Worm (Caenorhabditis elegans) whole organism, L3 larva: ENCODE measurements around the gene Y70C5A.3.

Experiments used
- R02D3.7 ChIP-seq: fragments of 150-350 bp; optimal IDR thresholded peaks from 2 replicates; lab custom pipeline; 2014; ENCODE audit warnings: missing biosample characterization, missing genetic modification characterization
- ZK546.5 ChIP-seq: sonication (generic microtip); optimal IDR thresholded peaks from 2 replicates; lab custom pipeline; 2017; ENCODE audit warnings: missing biosample characterization, missing genetic modification characterization
- ama-1 ChIP-seq: fragments of 150-350 bp; optimal IDR thresholded peaks from 2 replicates; lab custom pipeline; 2018
- ceh-16 ChIP-seq: sonication (generic microtip); optimal IDR thresholded peaks from 2 replicates; lab custom pipeline; 2017; ENCODE audit warnings: missing biosample characterization, missing genetic modification characterization
- ceh-28 ChIP-seq: fragments of 150-350 bp; optimal IDR thresholded peaks from 2 replicates; lab custom pipeline; 2014; ENCODE audit warnings: missing biosample characterization, missing genetic modification reagents, missing genetic modification characterization
- ceh-82 ChIP-seq: fragments of 150-350 bp; optimal IDR thresholded peaks from 2 replicates; lab custom pipeline; 2014; ENCODE audit warnings: missing biosample characterization, missing genetic modification characterization
- ceh-9 ChIP-seq: sonication (generic microtip); optimal IDR thresholded peaks from 2 replicates; lab custom pipeline; 2018; ENCODE audit warnings: missing biosample characterization, missing genetic modification characterization
- daf-12 ChIP-seq: fragments of 150-350 bp; optimal IDR thresholded peaks from 2 replicates; lab custom pipeline; 2014; ENCODE audit warnings: missing biosample characterization, missing genetic modification reagents, missing genetic modification characterization
- egl-27 ChIP-seq: sonication (generic microtip); optimal IDR thresholded peaks from 4 replicates; lab custom pipeline; 2017; ENCODE audit warnings: missing biosample characterization, missing genetic modification reagents, missing genetic modification characterization
- egl-5 ChIP-seq: fragments of 150-350 bp; optimal IDR thresholded peaks from 2 replicates; lab custom pipeline; 2017; ENCODE audit warnings: missing biosample characterization, missing genetic modification reagents, missing genetic modification characterization, inconsistent platforms
- elt-1 ChIP-seq: fragments of 150-350 bp; optimal IDR thresholded peaks from 2 replicates; lab custom pipeline; 2014; ENCODE audit warnings: missing biosample characterization, missing genetic modification characterization
- elt-3 ChIP-seq, 3 experiments: fragments of 150-350 bp in 1 of 3; sonication (generic microtip) in 2 of 3; optimal IDR thresholded peaks; 2 replicates in 2 of 3; 4 replicates in 1 of 3; lab custom pipeline; 2014 to 2017; ENCODE audit warnings: missing biosample characterization in 3 of 3, missing genetic modification characterization in 3 of 3
- fkh-2 ChIP-seq: fragments of 150-350 bp; optimal IDR thresholded peaks from 2 replicates; lab custom pipeline; 2014; ENCODE audit warnings: missing biosample characterization, missing genetic modification reagents, missing genetic modification characterization
- fos-1 ChIP-seq: fragments of 150-350 bp; optimal IDR thresholded peaks from 2 replicates; lab custom pipeline; 2014; ENCODE audit warnings: missing biosample characterization, missing genetic modification characterization
- hmg-11 ChIP-seq: sonication (generic microtip); optimal IDR thresholded peaks from 2 replicates; lab custom pipeline; 2016; ENCODE audit warnings: missing genetic modification characterization, missing compliant biosample characterization
- lin-15B ChIP-seq: fragments of 150-350 bp; optimal IDR thresholded peaks from 2 replicates; lab custom pipeline; 2014; ENCODE audit warnings: missing biosample characterization, missing genetic modification characterization
- lsy-12 ChIP-seq: sonication (generic microtip); optimal IDR thresholded peaks from 2 replicates; lab custom pipeline; 2016; ENCODE audit warnings: mild to moderate bottlenecking, missing genetic modification characterization, missing compliant biosample characterization
- mdl-1 ChIP-seq: fragments of 150-350 bp; optimal IDR thresholded peaks from 2 replicates; lab custom pipeline; 2014; ENCODE audit warnings: missing biosample characterization, missing genetic modification characterization
- mml-1 ChIP-seq: fragments of 150-350 bp; sonication (generic microtip); optimal IDR thresholded peaks from 3 replicates; lab custom pipeline; 2014; ENCODE audit warnings: missing biosample characterization, missing genetic modification characterization
- nhr-11 ChIP-seq: fragments of 150-350 bp; optimal IDR thresholded peaks from 2 replicates; lab custom pipeline; 2014; ENCODE audit warnings: missing biosample characterization, missing genetic modification characterization
- nhr-12 ChIP-seq: fragments of 150-350 bp; optimal IDR thresholded peaks from 2 replicates; lab custom pipeline; 2014; ENCODE audit warnings: missing biosample characterization, missing genetic modification characterization
- nhr-43 ChIP-seq: sonication (generic microtip); optimal IDR thresholded peaks from 2 replicates; lab custom pipeline; 2016; ENCODE audit warnings: mild to moderate bottlenecking, missing genetic modification characterization, missing compliant biosample characterization; ENCODE audit not compliant: poor library complexity, severe bottlenecking
- nhr-76 ChIP-seq: fragments of 150-350 bp; sonication (generic microtip); optimal IDR thresholded peaks from 5 replicates; lab custom pipeline; 2014; ENCODE audit warnings: missing biosample characterization, missing genetic modification characterization
- nhr-77 ChIP-seq: fragments of 150-350 bp; optimal IDR thresholded peaks from 2 replicates; lab custom pipeline; 2014; ENCODE audit warnings: missing biosample characterization, missing genetic modification characterization
- sea-2 ChIP-seq: fragments of 150-350 bp; sonication (generic microtip); optimal IDR thresholded peaks from 4 replicates; lab custom pipeline; 2014; ENCODE audit warnings: missing biosample characterization, missing genetic modification reagents, missing genetic modification characterization
- skn-1 ChIP-seq: fragments of 150-350 bp; optimal IDR thresholded peaks from 2 replicates; lab custom pipeline; 2014; ENCODE audit warnings: missing biosample characterization, missing genetic modification characterization
- snpc-4 ChIP-seq: fragments of 150-350 bp; optimal IDR thresholded peaks from 2 replicates; lab custom pipeline; 2014; ENCODE audit warnings: missing biosample characterization, missing genetic modification characterization
- unc-39 ChIP-seq: sonication (generic microtip); optimal IDR thresholded peaks from 4 replicates; lab custom pipeline; 2017; ENCODE audit warnings: missing biosample characterization, missing genetic modification characterization
- unc-62 ChIP-seq: fragments of 150-350 bp; sonication (generic microtip); optimal IDR thresholded peaks from 4 replicates; lab custom pipeline; 2014; ENCODE audit warnings: missing biosample characterization, missing genetic modification reagents, missing genetic modification characterization
- zag-1 ChIP-seq: fragments of 150-350 bp; optimal IDR thresholded peaks from 2 replicates; lab custom pipeline; 2014; ENCODE audit warnings: missing biosample characterization, missing genetic modification characterization

Gene Y70C5A.3

DNA sequence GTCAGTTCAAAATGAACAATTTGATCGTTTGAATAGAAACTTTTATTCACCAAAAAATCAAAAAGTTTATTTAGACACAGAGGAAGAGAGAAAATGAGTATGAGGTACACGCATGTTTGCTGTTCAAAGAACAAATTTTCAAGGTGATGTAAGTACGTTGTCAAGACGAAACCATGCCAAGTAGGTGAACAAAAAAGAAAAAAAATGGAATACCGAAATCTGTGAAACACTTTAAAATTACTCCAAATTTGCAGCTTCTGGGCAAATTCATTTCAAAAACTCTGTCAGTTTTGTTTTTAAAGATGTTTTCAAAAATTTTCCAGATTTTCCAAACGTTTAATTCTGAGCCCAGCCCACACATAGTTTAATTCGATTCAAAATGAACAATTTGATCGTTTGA is 40.3 kb downstream of the Y70C5A.3 start, which contains the start of gene nhr-271:
nhr-271 (minus strand) TSS at position 101 of the 400 bp plus-strand sequence.
- TF ChIP-seq daf-12 (tag; lab: Kevin White, UChicago) (no peak), skn-1 (tag; lab: Kevin White, UChicago) (no peak), mml-1 (tag; lab: Kevin White, UChicago) (no peak), nhr-77 (tag; lab: Kevin White, UChicago) (no peak), unc-62 (GFP tag; lab: Kevin White, UChicago) (no peak), ceh-82 (tag; lab: Kevin White, UChicago) (no peak), ceh-9 (tag; lab: Kevin White, UChicago) (no peak), ZK546.5 (no peak), nhr-43 (tag; lab: Kevin White, UChicago) (no peak), fkh-2 (tag; lab: Kevin White, UChicago) (no peak), nhr-12 (tag; lab: Kevin White, UChicago) (no peak), snpc-4 (no peak), ama-1 (lab: Kevin White, UChicago) (no peak), egl-5 (tag; lab: Kevin White, UChicago) (no peak), lsy-12 (tag; lab: Kevin White, UChicago) (no peak), hmg-11 (tag; lab: Kevin White, UChicago) (no peak), sea-2 (GFP tag; lab: Kevin White, UChicago) (no peak)

DNA sequence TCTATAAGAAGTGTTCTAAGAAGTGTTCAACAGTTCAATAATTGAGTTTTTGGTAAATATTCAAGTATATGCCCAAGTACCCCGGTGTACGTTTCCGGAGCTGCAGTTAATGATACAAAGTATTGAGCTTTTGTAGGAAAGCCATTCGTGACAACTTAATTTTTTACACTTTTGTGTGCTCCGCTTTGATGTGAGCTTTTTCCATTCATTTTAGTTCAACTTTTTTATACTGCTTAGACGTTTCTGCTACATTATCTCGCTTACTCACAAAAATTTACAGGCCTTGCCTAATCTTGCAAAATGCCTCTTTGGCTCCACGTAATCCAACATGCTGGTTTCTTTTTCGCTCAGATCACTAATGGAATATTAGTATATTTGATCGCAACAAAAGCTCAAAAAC is 44.8 kb downstream of the Y70C5A.3 start, which contains the start of gene str-151:
str-151 (plus strand) TSS at position 301 of the 400 bp plus-strand sequence.
- TF ChIP-seq unc-39 (tag; lab: Kevin White, UChicago) = no peak
- TF ChIP-seq skn-1 (tag; lab: Kevin White, UChicago) = no peak
- no peak for TF ChIP-seq mdl-1 (tag; lab: Kevin White, UChicago)
- TF ChIP-seq zag-1 (tag; lab: Kevin White, UChicago) = no peak
- TF ChIP-seq, all 47 proteins: peak for 0

DNA sequence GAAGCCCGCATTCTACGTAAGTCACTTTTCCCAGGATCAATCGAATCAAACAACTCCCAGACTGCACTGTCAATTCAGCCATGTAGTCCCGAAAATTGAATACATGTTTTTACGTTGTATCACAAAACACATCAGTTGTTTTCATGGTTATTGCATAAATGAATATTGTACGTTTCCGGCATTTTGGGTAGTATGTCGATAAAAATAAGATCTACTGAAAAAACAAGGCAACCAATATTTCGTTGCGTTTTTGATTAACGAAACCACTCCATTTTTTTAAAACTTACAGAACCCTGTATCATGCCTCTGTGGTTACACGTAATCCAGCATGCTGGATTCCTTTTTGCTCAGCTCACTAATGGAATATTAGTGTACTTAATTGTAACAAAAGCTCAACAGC is 47.6 kb downstream of the Y70C5A.3 start, which contains the start of gene str-149:
str-149 (plus strand) TSS at position 301 of the 400 bp plus-strand sequence.
- TF ChIP-seq elt-3 (tag; optimal IDR thresholded peaks at IDR 0.05; lab: Kevin White, UChicago) = no peak
- no peak for TF ChIP-seq nhr-76
- TF ChIP-seq ceh-28 = no peak
- TF ChIP-seq nhr-11 (tag; lab: Kevin White, UChicago) = no peak
- no peak for TF ChIP-seq snpc-4
- no peak for TF ChIP-seq fos-1 (tag; lab: Kevin White, UChicago)
- TF ChIP-seq ceh-16 (tag; lab: Kevin White, UChicago) = no peak
- no peak for TF ChIP-seq daf-12 (tag; lab: Kevin White, UChicago)

DNA sequence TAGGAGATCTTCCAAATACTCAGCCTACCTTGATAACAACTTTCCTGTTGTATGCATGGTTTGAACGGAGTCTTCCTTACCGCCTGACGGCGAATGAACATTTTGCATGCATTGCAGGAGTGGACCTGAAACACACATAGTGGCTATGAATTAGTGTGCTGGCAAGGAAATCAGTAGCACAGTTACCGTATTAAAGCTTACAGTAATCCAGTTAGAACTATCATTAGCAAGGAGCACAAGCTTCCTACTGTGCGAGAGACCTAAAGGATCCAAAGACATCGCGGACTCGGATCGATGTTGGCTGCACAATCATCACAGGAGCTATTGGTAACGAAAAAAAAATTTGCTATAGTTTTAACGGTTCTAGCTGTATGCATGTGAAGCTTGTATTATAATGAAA is 50.0 kb downstream of the Y70C5A.3 start, which contains the start of gene nhr-233:
nhr-233 (minus strand) TSS at position 101 of the 400 bp plus-strand sequence.
- no peak for TF ChIP-seq hmg-11 (tag; lab: Kevin White, UChicago)
- TF ChIP-seq nhr-11 (tag; lab: Kevin White, UChicago) = no peak
- TF ChIP-seq elt-1 (tag; lab: Kevin White, UChicago) = no peak
- no peak for TF ChIP-seq R02D3.7 (tag; lab: Kevin White, UChicago)
- TF ChIP-seq lsy-12 (tag; lab: Kevin White, UChicago) = no peak
- no peak for TF ChIP-seq nhr-76
- TF ChIP-seq egl-27 = no peak
- TF ChIP-seq lin-15B = no peak
- TF ChIP-seq skn-1 (tag; lab: Kevin White, UChicago) = no peak
- no peak for TF ChIP-seq ceh-16 (tag; lab: Kevin White, UChicago)
